Worm (Caenorhabditis elegans) whole organism, L4 larva: ENCODE data around the gene T03F7.7.

Experiments used
- D1046.2 ChIP-seq: fragments of 200-800 bp; sonication (Bioruptor generic); IDR thresholded peaks from 2 replicates; pipeline ENCODE4 v1.3.6; 2022; ENCODE audit warnings: missing genetic modification characterization, missing compliant biosample characterization
- F10B5.3 ChIP-seq: sonication (generic microtip); optimal IDR thresholded peaks from 2 replicates; lab custom pipeline; 2016; ENCODE audit warnings: mild to moderate bottlenecking, missing genetic modification characterization, missing compliant biosample characterization
- F37D6.2 ChIP-seq: sonication (generic microtip); optimal IDR thresholded peaks from 2 replicates; lab custom pipeline; 2016; ENCODE audit warnings: mild to moderate bottlenecking, missing genetic modification characterization, missing compliant biosample characterization
- R02D3.7 ChIP-seq: fragments of 150-350 bp; sonication (generic microtip); optimal IDR thresholded peaks from 3 replicates; lab custom pipeline; 2014; ENCODE audit warnings: missing biosample characterization, missing genetic modification characterization
- Y105C5A.15 ChIP-seq: fragments of 200-800 bp; sonication (Bioruptor generic); IDR thresholded peaks from 2 replicates; pipeline ENCODE4 v1.3.6; 2022; ENCODE audit warnings: missing genetic modification characterization, missing compliant biosample characterization
- Y5F2A.4 ChIP-seq: fragments of 200-800 bp; sonication (Bioruptor generic); optimal IDR thresholded peaks from 2 replicates; lab custom pipeline; 2018; ENCODE audit warnings: mild to moderate bottlenecking, missing genetic modification characterization, missing compliant biosample characterization
- Y75B8A.6 ChIP-seq: fragments of 200-800 bp; sonication (Bioruptor generic); IDR thresholded peaks from 2 replicates; pipeline ENCODE4 v1.3.6; 2022; ENCODE audit warnings: missing genetic modification reagents, missing genetic modification characterization, missing compliant biosample characterization
- aha-1 ChIP-seq: fragments of 150-350 bp; peaks from one replicate; lab custom pipeline; 2014; ENCODE audit warnings: missing biosample characterization, missing genetic modification characterization
- aly-2 ChIP-seq: sonication (generic microtip); optimal IDR thresholded peaks from 2 replicates; lab custom pipeline; 2018; ENCODE audit warnings: missing biosample characterization, missing genetic modification characterization
- attf-4 ChIP-seq: sonication (generic microtip); optimal IDR thresholded peaks from 3 replicates; lab custom pipeline; 2017; ENCODE audit warnings: missing biosample characterization, missing genetic modification characterization
- ceh-32 ChIP-seq: sonication (generic microtip); optimal IDR thresholded peaks from 2 replicates; lab custom pipeline; 2016; ENCODE audit warnings: mild to moderate bottlenecking, missing genetic modification characterization, missing compliant biosample characterization; ENCODE audit not compliant: poor library complexity
- ceh-62 ChIP-seq: sonication (generic microtip); optimal IDR thresholded peaks from 2 replicates; lab custom pipeline; 2017; ENCODE audit warnings: missing biosample characterization, missing genetic modification characterization
- ctbp-1 ChIP-seq: fragments of 200-800 bp; sonication (Bioruptor generic); IDR thresholded peaks from 2 replicates; pipeline ENCODE4 v1.3.6; 2022; ENCODE audit warnings: missing genetic modification reagents, missing genetic modification characterization, missing compliant biosample characterization
- daf-16 ChIP-seq, 3 experiments: sonication (generic microtip); optimal IDR thresholded peaks; 2 replicates each; lab custom pipeline; 2016 to 2017; ENCODE audit warnings: missing genetic modification characterization in 3 of 3, missing genetic modification reagents in 3 of 3, mild to moderate bottlenecking in 2 of 3, missing compliant biosample characterization in 2 of 3, missing biosample characterization in 1 of 3, moderate library complexity in 1 of 3
- daf-19 ChIP-seq: fragments of 200-800 bp; sonication (Bioruptor generic); conservative IDR thresholded peaks from 2 replicates; pipeline ENCODE4 v1.3.6; 2022; ENCODE audit warnings: missing genetic modification characterization, missing compliant biosample characterization
- daf-8 ChIP-seq: fragments of 200-800 bp; sonication (Bioruptor generic); IDR thresholded peaks from 2 replicates; pipeline ENCODE4 v1.3.6; 2022; ENCODE audit warnings: missing genetic modification characterization, missing compliant biosample characterization
- dmd-6 ChIP-seq: fragments of 200-800 bp; sonication (Bioruptor generic); IDR thresholded peaks from 2 replicates; pipeline ENCODE4 v1.3.6; 2022; ENCODE audit warnings: missing genetic modification reagents, missing genetic modification characterization, missing compliant biosample characterization
- dmd-9 ChIP-seq: fragments of 200-800 bp; sonication (Bioruptor generic); IDR thresholded peaks from 2 replicates; pipeline ENCODE4 v1.3.6; 2022; ENCODE audit warnings: missing genetic modification reagents, missing genetic modification characterization, missing compliant biosample characterization
- dpl-1 ChIP-seq: fragments of 150-350 bp; optimal IDR thresholded peaks from 2 replicates; lab custom pipeline; 2014; ENCODE audit warnings: missing biosample characterization, missing genetic modification reagents, missing genetic modification characterization
- duxl-1 ChIP-seq: sonication (generic microtip); optimal IDR thresholded peaks from 2 replicates; lab custom pipeline; 2016; ENCODE audit warnings: mild to moderate bottlenecking, missing genetic modification characterization, moderate library complexity, missing compliant biosample characterization; ENCODE audit not compliant: poor library complexity
- hlh-11 ChIP-seq: fragments of 200-800 bp; sonication (Bioruptor generic); optimal IDR thresholded peaks from 2 replicates; lab custom pipeline; 2018; ENCODE audit warnings: mild to moderate bottlenecking, missing genetic modification characterization, missing compliant biosample characterization
- hlh-30 ChIP-seq: sonication (generic microtip); optimal IDR thresholded peaks from 2 replicates; lab custom pipeline; 2017; ENCODE audit warnings: antibody characterized with exemption, mild to moderate bottlenecking, missing genetic modification characterization, missing compliant biosample characterization; ENCODE audit not compliant: insufficient read depth
- hmg-1.1 ChIP-seq: fragments of 200-800 bp; sonication (Bioruptor generic); IDR thresholded peaks from 2 replicates; pipeline ENCODE4 v1.3.6; 2022; ENCODE audit warnings: missing genetic modification reagents, missing genetic modification characterization, missing compliant biosample characterization
- jun-1 ChIP-seq: fragments of 150-350 bp; optimal IDR thresholded peaks from 2 replicates; lab custom pipeline; 2014; ENCODE audit warnings: missing biosample characterization, missing genetic modification reagents, missing genetic modification characterization
- lim-7 ChIP-seq: fragments of 200-800 bp; sonication (Bioruptor generic); IDR thresholded peaks from 2 replicates; pipeline ENCODE4 v1.3.6; 2022; ENCODE audit warnings: missing genetic modification characterization, missing compliant biosample characterization
- lir-3 ChIP-seq: sonication (generic microtip); optimal IDR thresholded peaks from 2 replicates; lab custom pipeline; 2016; ENCODE audit warnings: mild to moderate bottlenecking, missing genetic modification characterization, missing compliant biosample characterization
- nhr-102 ChIP-seq: sonication (generic microtip); optimal IDR thresholded peaks from 2 replicates; lab custom pipeline; 2016; ENCODE audit warnings: mild to moderate bottlenecking, missing genetic modification characterization, moderate library complexity, missing compliant biosample characterization
- nhr-28 ChIP-seq: fragments of 150-350 bp; optimal IDR thresholded peaks from 2 replicates; lab custom pipeline; 2014; ENCODE audit warnings: missing biosample characterization, missing genetic modification characterization
- pha-4 ChIP-seq, 2 experiments: fragments of 150-350 bp in 1 of 2; fragments of 200-800 bp in 1 of 2; sonication (Bioruptor generic) in 1 of 2; IDR thresholded peaks in 1 of 2; optimal IDR thresholded peaks in 1 of 2; 2 replicates each; pipeline versions ENCODE4 v1.3.6 to Lab custom; 2014 to 2022; ENCODE audit warnings: missing genetic modification characterization in 2 of 2, missing genetic modification reagents in 2 of 2, missing biosample characterization in 1 of 2, missing compliant biosample characterization in 1 of 2
- php-3 ChIP-seq: fragments of 200-800 bp; sonication (Bioruptor generic); IDR thresholded peaks from 2 replicates; pipeline ENCODE4 v1.3.6; 2022; ENCODE audit warnings: missing genetic modification reagents, missing genetic modification characterization, missing compliant biosample characterization
- snpc-4 ChIP-seq: fragments of 150-350 bp; optimal IDR thresholded peaks from 2 replicates; lab custom pipeline; 2014; ENCODE audit warnings: missing biosample characterization, missing genetic modification characterization
- unc-39 ChIP-seq: sonication (generic microtip); optimal IDR thresholded peaks from 2 replicates; lab custom pipeline; 2017; ENCODE audit warnings: missing biosample characterization, missing genetic modification characterization
- unc-62 ChIP-seq, 3 experiments: fragments of 150-350 bp in 1 of 3; sonication (generic microtip); optimal IDR thresholded peaks in 2 of 3; peaks in 1 of 3; 1 replicate in 1 of 3; 2 replicates in 2 of 3; lab custom pipeline; 2014 to 2017; ENCODE audit warnings: missing biosample characterization in 3 of 3, missing genetic modification characterization in 3 of 3, missing genetic modification reagents in 3 of 3, missing genotype in 1 of 3

T03F7.7 gene

ce11 chrV:11314025-11314880 lies 3.0 kb downstream of the T03F7.7 start (continued):
- TF ChIP-seq hlh-30 (peak; percentile 98), duxl-1 (tag; lab: Kevin White, UChicago) (peak; percentile 91), Y75B8A.6 (GFP tag; lab: Robert Waterston, UW) (peak; percentile 97), Y5F2A.4 (peak; percentile 97), Y105C5A.15 (peak; percentile 100), D1046.2 (GFP tag; lab: Robert Waterston, UW) (peak; percentile 97), dpl-1 (GFP tag; lab: Kevin White, UChicago) (peak; percentile 56), snpc-4 (tag; lab: Kevin White, UChicago) (no peak), F37D6.2 (tag; lab: Kevin White, UChicago) (peak; percentile 68), nhr-102 (peak; percentile 94), daf-8 (GFP tag; lab: Robert Waterston, UW) (0 out of 2 replicates have a peak, but pooled peaks have one; percentile 59), ceh-62 (tag; lab: Kevin White, UChicago) (no peak), unc-39 (tag; lab: Kevin White, UChicago) (no peak), php-3 (GFP tag; lab: Robert Waterston, UW) (peak; percentile 95), lir-3 (tag; lab: Kevin White, UChicago) (peak; percentile 92), dmd-6 (GFP tag; lab: Robert Waterston, UW) (peak; percentile 89), ctbp-1 (GFP tag; lab: Robert Waterston, UW) (peak; percentile 98), R02D3.7 (peak; percentile 45), hmg-1.1 (GFP tag; lab: Robert Waterston, UW) (peak; percentile 93)
- TF ChIP-seq, all 104 proteins: peak for 86

- peak; percentile 13 for TF ChIP-seq aha-1 (tag; lab: Kevin White, UChicago)
- TF ChIP-seq D1046.2 (GFP tag; lab: Robert Waterston, UW) = no peak
These were observed 5.6 kb downstream of the T03F7.7 start, which contains the start of gene cutl-18 for ce11 chrV:11316801-11317200. TSS of gene cutl-18 (minus strand) at chrV:11316901.

ce11 chrV:11320860-11321259 lies 9.6 kb downstream of the T03F7.7 start:
- TF ChIP-seq aha-1 (tag; lab: Kevin White, UChicago) (peak; percentile 72), unc-62 (GFP tag; optimal IDR thresholded peaks at IDR 0.05 in 1 of 2; lab: Kevin White, UChicago) (peak in 1 of 2 experiments; percentile 8), unc-62 (tag; optimal IDR thresholded peaks at IDR 0.05; lab: Kevin White, UChicago) (no peak), aly-2 (tag; lab: Kevin White, UChicago) (no peak), F10B5.3 (tag; lab: Kevin White, UChicago) (no peak), jun-1 (tag; lab: Kevin White, UChicago) (no peak)

- TF ChIP-seq pha-4 (GFP tag; IDR thresholded peaks at IDR 0.05; lab: Robert Waterston, UW) = no peak
- TF ChIP-seq pha-4 (tag; optimal IDR thresholded peaks at IDR 0.05; lab: Kevin White, UChicago) = peak; percentile 74
- TF ChIP-seq dmd-9 (GFP tag; lab: Robert Waterston, UW) = no peak
- TF ChIP-seq daf-16 (GFP tag; optimal IDR thresholded peaks at IDR 0.05; lab: Kevin White, UChicago) = no peak
- TF ChIP-seq daf-16 (tag; optimal IDR thresholded peaks at IDR 0.05; lab: Kevin White, UChicago) = peak; percentile 18
- peak; percentile 25 for TF ChIP-seq hlh-11 (tag; lab: Kevin White, UChicago)
- TF ChIP-seq dmd-6 (GFP tag; lab: Robert Waterston, UW) = no peak
- TF ChIP-seq daf-19 (GFP tag; lab: Robert Waterston, UW) = no peak
- TF ChIP-seq nhr-28 (tag; lab: Kevin White, UChicago) = peak; percentile 48
- TF ChIP-seq lim-7 (GFP tag; lab: Robert Waterston, UW) = no peak
- TF ChIP-seq dpl-1 (GFP tag; lab: Kevin White, UChicago) = no peak
- no peak for TF ChIP-seq attf-4 (tag; lab: Kevin White, UChicago)
- TF ChIP-seq ceh-32 (tag; lab: Kevin White, UChicago) = no peak
These were observed 10.5 kb downstream of the T03F7.7 start, which contains the start of gene F47G9.4 for ce11 chrV:11321719-11322118. TSS of gene F47G9.4 (minus strand) at chrV:11321816.
